Worm (Caenorhabditis elegans) whole organism, late embryonic: ENCODE results near the gene F36H5.4.

Source experiments
- C08G9.2 ChIP-seq: sonication (generic microtip); optimal IDR thresholded peaks from 2 replicates; lab custom pipeline; 2016; ENCODE audit warnings: mild to moderate bottlenecking, missing genetic modification characterization, moderate library complexity, missing compliant biosample characterization
- F13H6.1 ChIP-seq: sonication (generic microtip); optimal IDR thresholded peaks from 2 replicates; lab custom pipeline; 2016; ENCODE audit warnings: missing genetic modification characterization, missing compliant biosample characterization
- K09A11.1 ChIP-seq: sonication (generic microtip); optimal IDR thresholded peaks from 2 replicates; lab custom pipeline; 2017; ENCODE audit warnings: antibody characterized with exemption, mild to moderate bottlenecking, missing genetic modification characterization, missing compliant biosample characterization; ENCODE audit not compliant: insufficient read depth
- elt-2 ChIP-seq: sonication (generic microtip); optimal IDR thresholded peaks from 2 replicates; lab custom pipeline; 2016; ENCODE audit warnings: missing genetic modification reagents, missing genetic modification characterization, missing compliant biosample characterization
- fax-1 ChIP-seq: sonication (generic microtip); optimal IDR thresholded peaks from 2 replicates; lab custom pipeline; 2016; ENCODE audit warnings: missing genotype, missing genetic modification characterization, missing compliant biosample characterization
- fkh-10 ChIP-seq: fragments of 150-350 bp; optimal IDR thresholded peaks from 2 replicates; lab custom pipeline; 2014; ENCODE audit warnings: missing biosample characterization, missing genetic modification reagents, missing genetic modification characterization
- nhr-11 ChIP-seq: fragments of 150-350 bp; optimal IDR thresholded peaks from 2 replicates; lab custom pipeline; 2014; ENCODE audit warnings: missing biosample characterization, missing genetic modification characterization
- pag-3 ChIP-seq: sonication (generic microtip); optimal IDR thresholded peaks from 2 replicates; lab custom pipeline; 2016; ENCODE audit warnings: missing compliant biosample characterization, missing genetic modification characterization, borderline replicate concordance
- pha-2 ChIP-seq: sonication (generic microtip); optimal IDR thresholded peaks from 2 replicates; lab custom pipeline; 2017; ENCODE audit warnings: mild to moderate bottlenecking, missing genetic modification characterization, missing compliant biosample characterization
- pqm-1 ChIP-seq: sonication (generic microtip); optimal IDR thresholded peaks from 2 replicates; lab custom pipeline; 2016; ENCODE audit warnings: missing genetic modification characterization, missing compliant biosample characterization
- unc-86 ChIP-seq: sonication (generic microtip); optimal IDR thresholded peaks from 2 replicates; lab custom pipeline; 2016; ENCODE audit warnings: missing genetic modification characterization, missing compliant biosample characterization

- no peak for TF ChIP-seq pha-2 (tag; lab: Kevin White, UChicago)
- TF ChIP-seq F13H6.1, result no peak
- TF ChIP-seq fkh-10 (GFP tag; lab: Kevin White, UChicago), result no peak
- no peak for TF ChIP-seq nhr-11 (tag; lab: Kevin White, UChicago)
- TF ChIP-seq C08G9.2 (tag; lab: Kevin White, UChicago), result no peak
- no peak for TF ChIP-seq K09A11.1 (tag; lab: Kevin White, UChicago)
- TF ChIP-seq pag-3, result no peak
- TF ChIP-seq pqm-1 (tag; lab: Kevin White, UChicago), result no peak
- no peak for TF ChIP-seq unc-86 (tag; lab: Kevin White, UChicago)
- TF ChIP-seq fax-1 (tag; lab: Kevin White, UChicago), result no peak
- TF ChIP-seq elt-2 (tag; lab: Kevin White, UChicago), result no peak
These were observed 37.4 kb upstream of the F36H5.4 start, which contains the start of gene fbxb-11 for ce11 chrII:1724314-1724713.
